Fruit fly (Drosophila melanogaster) whole organism, adult: ENCODE data around the gene CG42820.

Experiments used
- CG11617 ChIP-seq: fragments of 200-800 bp; sonication (Bioruptor generic); optimal IDR thresholded peaks from 2 replicates; lab custom pipeline; 2017; ENCODE audit warnings: mild to moderate bottlenecking, missing biosample characterization, missing genetic modification reagents, missing genetic modification characterization
- CG12768 ChIP-seq: fragments of 200-800 bp; sonication (Bioruptor generic); optimal IDR thresholded peaks from 2 replicates; lab custom pipeline; 2017; ENCODE audit warnings: missing biosample characterization, missing genetic modification characterization, mild to moderate bottlenecking, moderate library complexity, missing genetic modification reagents
- CG14711 ChIP-seq: fragments of 200-800 bp; sonication (Bioruptor generic); optimal IDR thresholded peaks from 2 replicates; lab custom pipeline; 2018; ENCODE audit warnings: missing biosample characterization, mild to moderate bottlenecking, missing genetic modification characterization, moderate library complexity
- CG1620 ChIP-seq: fragments of 200-800 bp; sonication (Bioruptor generic); optimal IDR thresholded peaks from 2 replicates; lab custom pipeline; 2016; ENCODE audit warnings: missing biosample characterization, missing genetic modification characterization
- CG33017 ChIP-seq: fragments of 200-800 bp; sonication (Bioruptor generic); optimal IDR thresholded peaks from 2 replicates; lab custom pipeline; 2018; ENCODE audit warnings: missing biosample characterization, mild to moderate bottlenecking, missing genetic modification characterization, moderate library complexity
- CG5204 ChIP-seq: fragments of 200-800 bp; sonication (Bioruptor generic); optimal IDR thresholded peaks from 2 replicates; lab custom pipeline; 2016; ENCODE audit warnings: missing biosample characterization, missing genetic modification characterization
- CG7045 ChIP-seq: fragments of 200-800 bp; sonication (Bioruptor generic); optimal IDR thresholded peaks from 2 replicates; lab custom pipeline; 2017; ENCODE audit warnings: missing biosample characterization, mild to moderate bottlenecking, missing genetic modification characterization
- CG7101 ChIP-seq: fragments of 200-800 bp; sonication (Bioruptor generic); optimal IDR thresholded peaks from 2 replicates; lab custom pipeline; 2018; ENCODE audit warnings: missing biosample characterization, mild to moderate bottlenecking, missing genetic modification characterization, moderate library complexity
- Clk ChIP-seq: fragments of 200-800 bp; sonication (Bioruptor generic); optimal IDR thresholded peaks from 2 replicates; lab custom pipeline; 2017; ENCODE audit warnings: missing biosample characterization, missing genetic modification characterization
- Hr96 ChIP-seq: fragments of 200-800 bp; sonication (Bioruptor generic); optimal IDR thresholded peaks from 2 replicates; lab custom pipeline; 2016; ENCODE audit warnings: missing biosample characterization, missing genetic modification characterization
- cic ChIP-seq: fragments of 200-800 bp; sonication (Bioruptor generic); optimal IDR thresholded peaks from 2 replicates; lab custom pipeline; 2017; ENCODE audit warnings: missing biosample characterization, mild to moderate bottlenecking, missing genetic modification characterization, moderate library complexity
- cnc ChIP-seq, 2 experiments: fragments of >200 bp; optimal IDR thresholded peaks; 2 replicates each; lab custom pipeline; 2017
- kay ChIP-seq: fragments of 200-800 bp; sonication (Bioruptor generic); peaks from one replicate; lab custom pipeline; 2016; ENCODE audit warnings: missing biosample characterization, missing genetic modification characterization, borderline replicate concordance
- pad ChIP-seq: fragments of 200-800 bp; sonication (Bioruptor generic); optimal IDR thresholded peaks from 3 replicates; lab custom pipeline; 2017; ENCODE audit warnings: missing biosample characterization, missing genetic modification characterization, mild to moderate bottlenecking, moderate library complexity, missing genetic modification reagents

DNA sequence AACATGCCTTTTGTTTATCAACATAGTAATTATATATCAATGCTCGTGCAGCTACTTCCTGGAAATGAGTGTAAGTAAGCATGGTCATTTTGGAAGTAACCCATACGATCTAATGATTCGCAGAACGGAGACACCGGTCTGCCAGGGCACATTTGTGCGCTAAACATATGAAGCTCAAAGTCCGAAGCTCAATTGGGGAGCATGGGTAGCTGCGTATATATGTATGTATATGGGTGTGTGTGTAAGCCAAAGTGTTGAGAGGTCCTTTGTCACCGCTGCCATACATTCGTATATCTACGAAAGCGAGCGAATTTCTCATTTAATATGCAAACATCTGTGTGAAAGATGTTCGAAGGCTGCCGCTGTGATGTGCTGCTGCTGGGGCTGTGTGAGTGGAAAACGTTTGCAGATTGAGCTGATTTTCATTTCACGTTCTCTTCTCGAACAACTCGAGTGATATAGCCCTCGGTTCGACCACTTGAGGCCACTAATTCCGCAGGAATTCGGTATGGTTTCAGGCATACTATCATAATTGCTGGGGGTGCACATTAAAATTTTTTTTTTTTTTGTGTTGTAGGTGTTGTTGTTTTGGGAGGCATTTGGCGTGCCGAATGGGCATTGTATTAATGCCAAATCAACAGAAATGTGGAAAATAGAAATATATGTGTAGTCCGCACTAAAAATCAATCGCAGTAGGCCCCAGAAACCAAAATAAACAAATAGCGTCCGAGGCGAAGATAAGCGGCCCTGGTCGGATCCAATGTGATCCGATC lies 26.1 kb upstream of the CG42820 start:
- TF ChIP-seq CG7101 (tag; lab: Kevin White, UChicago), result no peak
- TF ChIP-seq kay (GFP tag; lab: Kevin White, UChicago), result no peak
- no peak for TF ChIP-seq CG5204 (GFP tag; lab: Kevin White, UChicago)
- no peak for TF ChIP-seq CG7045 (GFP tag; lab: Kevin White, UChicago)
- no peak for TF ChIP-seq CG1620 (GFP tag; lab: Kevin White, UChicago)
- TF ChIP-seq CG12768 (GFP tag; lab: Kevin White, UChicago), result no peak
- TF ChIP-seq CG11617, result no peak
- no peak for TF ChIP-seq CG14711 (tag; lab: Kevin White, UChicago)
- no peak for TF ChIP-seq cnc (optimal IDR thresholded peaks at IDR 0.05; lab: Kevin White, UChicago)
- TF ChIP-seq Clk (GFP tag; lab: Kevin White, UChicago), result no peak
- no peak for TF ChIP-seq Hr96
- no peak for TF ChIP-seq cic (GFP tag; lab: Kevin White, UChicago)
- TF ChIP-seq CG33017 (tag; lab: Kevin White, UChicago), result no peak
- TF ChIP-seq pad, result no peak
